Fruit fly (Drosophila melanogaster) whole organism, embryonic: ENCODE results near the gene ebd1.
A peak's percentile ranks its signal among the peaks of the same experiment; 100 is the strongest.

ENCODE experiments used
- Aef1 ChIP-seq: fragments of 200-800 bp; sonication (Bioruptor generic); IDR thresholded peaks from 3 replicates; pipeline ENCODE4 v1.3.6; 2022; ENCODE audit warnings: missing biosample characterization, missing genetic modification characterization
- Atf6 ChIP-seq: fragments of 200-800 bp; sonication (Bioruptor generic); IDR thresholded peaks from 2 replicates; pipeline ENCODE4 v1.3.6; 2022; ENCODE audit warnings: missing biosample characterization, missing genetic modification characterization
- Blimp-1 ChIP-seq: fragments of 200-800 bp; sonication (Bioruptor generic); optimal IDR thresholded peaks from 3 replicates; lab custom pipeline; 2018; ENCODE audit warnings: missing biosample characterization, missing genetic modification characterization, mild to moderate bottlenecking, moderate library complexity, missing genetic modification reagents
- CG10462 ChIP-seq: fragments of 200-800 bp; sonication (Bioruptor generic); optimal IDR thresholded peaks from 2 replicates; lab custom pipeline; 2016; ENCODE audit warnings: missing biosample characterization, missing genetic modification characterization
- CG12219 ChIP-seq: fragments of 200-800 bp; sonication (Bioruptor generic); optimal IDR thresholded peaks from 3 replicates; lab custom pipeline; 2018; ENCODE audit warnings: missing biosample characterization, mild to moderate bottlenecking, missing genetic modification characterization
- CG14965 ChIP-seq: fragments of 200-800 bp; sonication (Bioruptor generic); optimal IDR thresholded peaks from 2 replicates; lab custom pipeline; 2016; ENCODE audit warnings: missing biosample characterization, missing genetic modification characterization, borderline replicate concordance
- CG1529 ChIP-seq: fragments of 200-800 bp; sonication (Bioruptor generic); optimal IDR thresholded peaks from 3 replicates; lab custom pipeline; 2018; ENCODE audit warnings: missing biosample characterization, missing genetic modification characterization
- CG16863 ChIP-seq: fragments of 200-800 bp; sonication (Bioruptor generic); optimal IDR thresholded peaks from 3 replicates; lab custom pipeline; 2016; ENCODE audit warnings: missing biosample characterization, missing genetic modification characterization
- CG17186 ChIP-seq: fragments of 200-800 bp; sonication (Bioruptor generic); optimal IDR thresholded peaks from 3 replicates; lab custom pipeline; 2017; ENCODE audit warnings: missing biosample characterization, missing genetic modification reagents, missing genetic modification characterization
- CG2678 ChIP-seq: fragments of 200-800 bp; sonication (Bioruptor generic); optimal IDR thresholded peaks from 3 replicates; lab custom pipeline; 2019; ENCODE audit warnings: missing biosample characterization, mild to moderate bottlenecking, missing genetic modification characterization, moderate library complexity
- CG2712 ChIP-seq: fragments of 200-800 bp; optimal IDR thresholded peaks from 3 replicates; lab custom pipeline; 2019; ENCODE audit warnings: missing biosample characterization, mild to moderate bottlenecking, missing genetic modification characterization, moderate library complexity
- CG34224 ChIP-seq: fragments of 200-800 bp; sonication (Bioruptor generic); IDR thresholded peaks from 3 replicates; pipeline ENCODE4 v1.3.6; 2022; ENCODE audit warnings: missing biosample characterization, missing genetic modification characterization; ENCODE audit not compliant: partially characterized antibody
- CG3838 ChIP-seq: fragments of 200-800 bp; sonication (Bioruptor generic); optimal IDR thresholded peaks from 3 replicates; lab custom pipeline; 2016; ENCODE audit warnings: missing biosample characterization, missing genetic modification characterization
- CG6813 ChIP-seq: fragments of 200-800 bp; sonication (Bioruptor generic); optimal IDR thresholded peaks from 2 replicates; lab custom pipeline; 2017; ENCODE audit warnings: missing biosample characterization, missing genetic modification characterization, mild to moderate bottlenecking, moderate library complexity, missing genetic modification reagents
- CG7745 ChIP-seq: fragments of 200-800 bp; sonication (Bioruptor generic); optimal IDR thresholded peaks from 2 replicates; lab custom pipeline; 2018; ENCODE audit warnings: missing biosample characterization, mild to moderate bottlenecking, missing genetic modification characterization, moderate library complexity
- CG7987 ChIP-seq: fragments of 200-800 bp; sonication (Bioruptor generic); optimal IDR thresholded peaks from 2 replicates; lab custom pipeline; 2018; ENCODE audit warnings: missing biosample characterization, mild to moderate bottlenecking, missing genetic modification characterization, moderate library complexity
- CG9727 ChIP-seq: fragments of 200-800 bp; sonication (Bioruptor generic); optimal IDR thresholded peaks from 3 replicates; lab custom pipeline; 2017; ENCODE audit warnings: missing biosample characterization, mild to moderate bottlenecking, missing genetic modification characterization
- CrebB ChIP-seq: fragments of 200-800 bp; sonication (Bioruptor generic); optimal IDR thresholded peaks from 3 replicates; lab custom pipeline; 2018; ENCODE audit warnings: missing biosample characterization, mild to moderate bottlenecking, missing genetic modification characterization
- Dbx ChIP-seq: fragments of 200-800 bp; sonication (Bioruptor generic); IDR thresholded peaks from 3 replicates; pipeline ENCODE4 v1.3.6; 2022; ENCODE audit warnings: missing biosample characterization, missing genetic modification characterization
- Dll ChIP-seq: fragments of 200-800 bp; sonication (Bioruptor generic); IDR thresholded peaks from 4 replicates; pipeline ENCODE4 v1.3.6; 2022; ENCODE audit warnings: missing biosample characterization, missing genetic modification characterization; ENCODE audit not compliant: partially characterized antibody
- Eip74EF ChIP-seq, 2 experiments: fragments of 200-800 bp in 1 of 2; fragments of >200 bp in 1 of 2; sonication (Bioruptor generic) in 1 of 2; optimal IDR thresholded peaks; 2 replicates each; lab custom pipeline; 2017 to 2019; ENCODE audit warnings: missing biosample characterization in 2 of 2, missing genetic modification characterization in 2 of 2, mild to moderate bottlenecking in 1 of 2, moderate library complexity in 1 of 2
- HLH3B ChIP-seq: fragments of 200-800 bp; sonication (Bioruptor generic); IDR thresholded peaks from 2 replicates; pipeline ENCODE4 v1.3.6; 2022; ENCODE audit warnings: missing biosample characterization, missing genetic modification characterization
- HmgZ ChIP-seq: fragments of 200-800 bp; sonication (Bioruptor generic); optimal IDR thresholded peaks from 2 replicates; lab custom pipeline; 2018; ENCODE audit warnings: missing biosample characterization, mild to moderate bottlenecking, missing genetic modification characterization
- Lim3 ChIP-seq: fragments of 200-800 bp; sonication (Bioruptor generic); IDR thresholded peaks from 2 replicates; pipeline ENCODE4 v1.3.6; 2022; ENCODE audit warnings: missing biosample characterization, missing genetic modification characterization
- Mrtf ChIP-seq: fragments of 200-800 bp; sonication (Bioruptor generic); IDR thresholded peaks from 3 replicates; pipeline ENCODE4 v1.3.6; 2022; ENCODE audit warnings: missing biosample characterization, missing genetic modification characterization
- Myb ChIP-seq: fragments of 200-800 bp; sonication (Bioruptor generic); optimal IDR thresholded peaks from 2 replicates; lab custom pipeline; 2016; ENCODE audit warnings: missing biosample characterization, missing genetic modification characterization
- Oaz ChIP-seq: fragments of 200-800 bp; sonication (Bioruptor generic); IDR thresholded peaks from 2 replicates; pipeline ENCODE4 v1.3.6; 2022; ENCODE audit warnings: missing biosample characterization, missing genetic modification characterization
- ab ChIP-seq: fragments of 200-800 bp; sonication (Bioruptor generic); optimal IDR thresholded peaks from 2 replicates; lab custom pipeline; 2016; ENCODE audit warnings: missing biosample characterization, missing genetic modification characterization
- ac ChIP-seq: fragments of 200-800 bp; sonication (Bioruptor generic); optimal IDR thresholded peaks from 3 replicates; lab custom pipeline; 2017; ENCODE audit warnings: missing biosample characterization, mild to moderate bottlenecking, missing genetic modification characterization
- chinmo ChIP-seq: fragments of 200-800 bp; sonication (Bioruptor generic); IDR thresholded peaks from 4 replicates; pipeline ENCODE4 v1.3.6; 2022; ENCODE audit warnings: missing biosample characterization, missing genetic modification characterization; ENCODE audit not compliant: partially characterized antibody
- chm ChIP-seq: fragments of 200-800 bp; sonication (Bioruptor generic); IDR thresholded peaks from 2 replicates; pipeline ENCODE4 v1.3.6; 2022; ENCODE audit warnings: missing biosample characterization, missing genetic modification characterization
- ci ChIP-seq: fragments of 200-800 bp; sonication (Bioruptor generic); IDR thresholded peaks from 3 replicates; pipeline ENCODE4 v1.3.6; 2022; ENCODE audit warnings: missing biosample characterization, missing genetic modification characterization
- da ChIP-seq: fragments of 200-800 bp; sonication (Bioruptor generic); optimal IDR thresholded peaks from 2 replicates; lab custom pipeline; 2016; ENCODE audit warnings: missing biosample characterization, missing genetic modification characterization
- dimm ChIP-seq: fragments of 200-800 bp; sonication (Bioruptor generic); IDR thresholded peaks from 2 replicates; pipeline ENCODE4 v1.3.6; 2022; ENCODE audit warnings: missing biosample characterization, missing genetic modification characterization
- dmrt99B ChIP-seq: fragments of 200-800 bp; sonication (Bioruptor generic); optimal IDR thresholded peaks from 2 replicates; lab custom pipeline; 2018; ENCODE audit warnings: missing biosample characterization, mild to moderate bottlenecking, missing genetic modification characterization, moderate library complexity
- dpn ChIP-seq, 2 experiments: fragments of 200-800 bp; sonication (Bioruptor generic); optimal IDR thresholded peaks; 3 replicates each; lab custom pipeline; 2016; ENCODE audit warnings: missing biosample characterization in 2 of 2, missing genetic modification characterization in 2 of 2
- en ChIP-seq: fragments of 200-800 bp; sonication (Bioruptor generic); optimal IDR thresholded peaks from 2 replicates; lab custom pipeline; 2016; ENCODE audit warnings: missing biosample characterization, missing genetic modification characterization
- gcm2 ChIP-seq: fragments of 200-800 bp; sonication (Bioruptor generic); optimal IDR thresholded peaks from 2 replicates; lab custom pipeline; 2016; ENCODE audit warnings: missing biosample characterization, missing genetic modification characterization
- ken ChIP-seq: fragments of 200-800 bp; sonication (Bioruptor generic); IDR thresholded peaks from 3 replicates; pipeline ENCODE4 v1.3.6; 2022; ENCODE audit warnings: missing biosample characterization, missing genetic modification characterization
- lmd ChIP-seq: fragments of 200-800 bp; sonication (Bioruptor generic); IDR thresholded peaks from 2 replicates; pipeline ENCODE4 v1.3.6; 2022; ENCODE audit warnings: missing biosample characterization, missing genetic modification characterization
- pita ChIP-seq: fragments of 200-800 bp; sonication (Bioruptor generic); optimal IDR thresholded peaks from 2 replicates; lab custom pipeline; 2017; ENCODE audit warnings: missing biosample characterization, mild to moderate bottlenecking, missing genetic modification characterization
- pros ChIP-seq: fragments of 200-800 bp; sonication (Bioruptor generic); optimal IDR thresholded peaks from 3 replicates; lab custom pipeline; 2019; ENCODE audit warnings: missing biosample characterization, mild to moderate bottlenecking, missing genetic modification characterization, moderate library complexity
- run ChIP-seq: fragments of 200-800 bp; sonication (Bioruptor generic); optimal IDR thresholded peaks from 3 replicates; lab custom pipeline; 2018; ENCODE audit warnings: missing biosample characterization, mild to moderate bottlenecking, missing genetic modification characterization
- salm ChIP-seq: fragments of 200-800 bp; sonication (Bioruptor generic); optimal IDR thresholded peaks from 2 replicates; lab custom pipeline; 2018; ENCODE audit warnings: missing biosample characterization, mild to moderate bottlenecking, missing genetic modification characterization
- shn ChIP-seq: fragments of 200-800 bp; sonication (Bioruptor generic); optimal IDR thresholded peaks from 3 replicates; lab custom pipeline; 2016; ENCODE audit warnings: missing biosample characterization, missing genetic modification characterization
- slou ChIP-seq: fragments of 200-800 bp; sonication (Bioruptor generic); optimal IDR thresholded peaks from 3 replicates; lab custom pipeline; 2016; ENCODE audit warnings: missing biosample characterization, missing genetic modification characterization
- wek ChIP-seq: fragments of 200-800 bp; sonication (Bioruptor generic); optimal IDR thresholded peaks from 3 replicates; lab custom pipeline; 2018; ENCODE audit warnings: missing biosample characterization, mild to moderate bottlenecking, missing genetic modification characterization, moderate library complexity
- wor ChIP-seq: fragments of 200-800 bp; sonication (Bioruptor generic); IDR thresholded peaks from 2 replicates; pipeline ENCODE4 v1.3.6; 2022; ENCODE audit warnings: missing biosample characterization, missing genetic modification characterization
- zfh2 ChIP-seq: fragments of 200-800 bp; sonication (Bioruptor generic); optimal IDR thresholded peaks from 2 replicates; lab custom pipeline; 2016; ENCODE audit warnings: missing biosample characterization, missing genetic modification characterization

Gene ebd1

dm6 chr3L:634319-635015 lies 50.9 kb downstream of the ebd1 start (continued):
- TF ChIP-seq Mrtf (GFP tag; lab: Robert Waterston, UW) (peak; percentile 87), CG3838 (peak; percentile 68), Eip74EF (GFP tag; optimal IDR thresholded peaks at IDR 0.05; lab: Kevin White, UChicago) (peak in 1 of 2 experiments; percentile 94), Oaz (GFP tag; lab: Robert Waterston, UW) (peak; percentile 74), CG2678 (peak; percentile 91), slou (GFP tag; lab: Kevin White, UChicago) (peak; percentile 40), CG34224 (GFP tag; lab: Robert Waterston, UW) (no peak), Lim3 (GFP tag; lab: Robert Waterston, UW) (peak; percentile 82), dpn (GFP tag; optimal IDR thresholded peaks at IDR 0.05; lab: Kevin White, UChicago) (peak; percentile 92), CG7987 (peak; percentile 40), lmd (GFP tag; lab: Robert Waterston, UW) (peak; percentile 89), CG10462 (GFP tag; lab: Kevin White, UChicago) (peak; percentile 87), pros (GFP tag; lab: Kevin White, UChicago) (peak; percentile 72), ac (peak; percentile 81), CG7745 (tag; lab: Kevin White, UChicago) (peak; percentile 71), salm (tag; lab: Kevin White, UChicago) (peak; percentile 86), chinmo (GFP tag; lab: Robert Waterston, UW) (0 out of 4 replicates have a peak, but pooled peaks have one; percentile 6), CG9727 (GFP tag; lab: Kevin White, UChicago) (peak; percentile 94), HLH3B (GFP tag; lab: Robert Waterston, UW) (peak; percentile 91), CG16863 (GFP tag; lab: Kevin White, UChicago) (peak; percentile 92), Myb (GFP tag; lab: Kevin White, UChicago) (peak; percentile 75), run (tag; lab: Kevin White, UChicago) (peak; percentile 61), CG14965 (GFP tag; lab: Kevin White, UChicago) (peak; percentile 78), CG17186 (peak; percentile 70), Aef1 (GFP tag; lab: Robert Waterston, UW) (peak; percentile 79), Blimp-1 (GFP tag; lab: Kevin White, UChicago) (peak; percentile 94), ab (GFP tag; lab: Kevin White, UChicago) (peak; percentile 70), wek (GFP tag; lab: Kevin White, UChicago) (peak; percentile 73), pita (no peak), HmgZ (tag; lab: Kevin White, UChicago) (peak; percentile 77), chm (GFP tag; lab: Robert Waterston, UW) (peak; percentile 92), CG6813 (peak; percentile 89), en (GFP tag; lab: Kevin White, UChicago) (peak; percentile 88), shn (GFP tag; lab: Kevin White, UChicago) (peak; percentile 90), CG2712 (tag; lab: Kevin White, UChicago) (peak; percentile 95), da (peak; percentile 93), ci (peak; percentile 97), gcm2 (GFP tag; lab: Kevin White, UChicago) (peak; percentile 76), ken (GFP tag; lab: Robert Waterston, UW) (peak; percentile 94), dmrt99B (peak; percentile 92), Dbx (GFP tag; lab: Robert Waterston, UW) (no peak; the same call in 2 of the 3 replicates), CG12219 (GFP tag; lab: Kevin White, UChicago) (peak; percentile 90), CG1529 (GFP tag; lab: Kevin White, UChicago) (peak; percentile 93), CrebB (tag; lab: Kevin White, UChicago) (peak; percentile 66), zfh2 (no peak), Dll (GFP tag; lab: Robert Waterston, UW) (no peak), dimm (GFP tag; lab: Robert Waterston, UW) (peak; percentile 83), Atf6 (peak; percentile 84), wor (peak; percentile 94)
